Worm (Caenorhabditis elegans) whole organism, midembryonic: ENCODE data around the gene F18E3.13.

Experiments
- T22C8.4 ChIP-seq: fragments of 200-800 bp; sonication (Bioruptor generic); IDR thresholded peaks from 2 replicates; pipeline ENCODE4 v1.3.6; 2022; ENCODE audit warnings: missing genetic modification characterization, missing compliant biosample characterization
- cog-1 ChIP-seq: sonication (generic microtip); optimal IDR thresholded peaks from 2 replicates; lab custom pipeline; 2016; ENCODE audit warnings: missing genetic modification characterization, missing compliant biosample characterization
- flt-1 ChIP-seq: fragments of 200-800 bp; sonication (Bioruptor generic); IDR thresholded peaks from 2 replicates; pipeline ENCODE4 v1.3.6; 2022; ENCODE audit warnings: missing genetic modification characterization, missing compliant biosample characterization
- klf-2 ChIP-seq: fragments of 200-800 bp; sonication (Bioruptor generic); conservative IDR thresholded peaks from 2 replicates; pipeline ENCODE4 v1.3.6; 2022; ENCODE audit warnings: missing genetic modification reagents, missing genetic modification characterization, missing compliant biosample characterization
- med-1 ChIP-seq: sonication (generic microtip); optimal IDR thresholded peaks from 2 replicates; lab custom pipeline; 2017; ENCODE audit warnings: missing genetic modification characterization, mild to moderate bottlenecking, missing compliant biosample characterization, antibody characterized with exemption, missing genetic modification reagents; ENCODE audit not compliant: insufficient read depth
- ref-1 ChIP-seq: fragments of 200-800 bp; sonication (Bioruptor generic); conservative IDR thresholded peaks from 2 replicates; pipeline ENCODE4 v1.3.6; 2022; ENCODE audit warnings: missing genetic modification reagents, missing genetic modification characterization, missing compliant biosample characterization
- tab-1 ChIP-seq: fragments of 200-800 bp; sonication (Bioruptor generic); IDR thresholded peaks from 2 replicates; pipeline ENCODE4 v1.3.6; 2022; ENCODE audit warnings: missing genetic modification characterization, missing compliant biosample characterization
- ztf-23 ChIP-seq: fragments of 200-800 bp; sonication (Bioruptor generic); IDR thresholded peaks from 2 replicates; pipeline ENCODE4 v1.3.6; 2022; ENCODE audit warnings: missing genetic modification reagents, missing genetic modification characterization, missing compliant biosample characterization
- ztf-29 ChIP-seq: fragments of 200-800 bp; sonication (Bioruptor generic); IDR thresholded peaks from 2 replicates; pipeline ENCODE4 v1.3.6; 2022; ENCODE audit warnings: missing genetic modification reagents, missing genetic modification characterization, missing compliant biosample characterization

Gene F18E3.13

ce11 chrV:7415780-7416428, at the start of gene F18E3.13:
F18E3.13 (plus strand) TSS chrV:7416164.
- TF ChIP-seq cog-1 (tag; lab: Kevin White, UChicago) (no peak), klf-2 (GFP tag; lab: Robert Waterston, UW) (no peak), ztf-29 (GFP tag; lab: Robert Waterston, UW) (no peak), med-1 (GFP tag; lab: Kevin White, UChicago) (no peak), ztf-23 (GFP tag; lab: Robert Waterston, UW) (no peak), ref-1 (no peak), flt-1 (GFP tag; lab: Robert Waterston, UW) (no peak), T22C8.4 (no peak), tab-1 (GFP tag; lab: Robert Waterston, UW) (no peak)

ce11 chrV:7369578-7369977, 46.4 kb upstream of the F18E3.13 start, which contains the start of gene srj-14:
srj-14 (plus strand) TSS chrV:7369708.
- no peak for TF ChIP-seq ztf-29 (GFP tag; lab: Robert Waterston, UW)
- TF ChIP-seq klf-2 (GFP tag; lab: Robert Waterston, UW): no peak
- TF ChIP-seq med-1 (GFP tag; lab: Kevin White, UChicago): no peak
- TF ChIP-seq T22C8.4: no peak
- no peak for TF ChIP-seq tab-1 (GFP tag; lab: Robert Waterston, UW)
- no peak for TF ChIP-seq ztf-23 (GFP tag; lab: Robert Waterston, UW)
- no peak for TF ChIP-seq cog-1 (tag; lab: Kevin White, UChicago)
- TF ChIP-seq ref-1: no peak
- TF ChIP-seq flt-1 (GFP tag; lab: Robert Waterston, UW): no peak

- no peak for TF ChIP-seq T22C8.4
- TF ChIP-seq tab-1 (GFP tag; lab: Robert Waterston, UW): no peak
- no peak for TF ChIP-seq ref-1
- no peak for TF ChIP-seq ztf-29 (GFP tag; lab: Robert Waterston, UW)
- TF ChIP-seq ztf-23 (GFP tag; lab: Robert Waterston, UW): no peak
- TF ChIP-seq med-1 (GFP tag; lab: Kevin White, UChicago): no peak
- TF ChIP-seq klf-2 (GFP tag; lab: Robert Waterston, UW): no peak
- TF ChIP-seq flt-1 (GFP tag; lab: Robert Waterston, UW): no peak
- TF ChIP-seq cog-1 (tag; lab: Kevin White, UChicago): no peak
Measured at ce11 chrV:7374090-7374489, 41.9 kb upstream of the F18E3.13 start, which contains the start of gene srx-56. srx-56 (plus strand) TSS chrV:7374390.

ce11 chrV:7379384-7379783, 36.6 kb upstream of the F18E3.13 start, which contains the start of gene srsx-24:
srsx-24 (minus strand) TSS chrV:7379484.
- no peak for TF ChIP-seq ztf-23 (GFP tag; lab: Robert Waterston, UW)
- TF ChIP-seq flt-1 (GFP tag; lab: Robert Waterston, UW): no peak
- no peak for TF ChIP-seq T22C8.4
- no peak for TF ChIP-seq ztf-29 (GFP tag; lab: Robert Waterston, UW)
- no peak for TF ChIP-seq ref-1
- TF ChIP-seq klf-2 (GFP tag; lab: Robert Waterston, UW): no peak
- no peak for TF ChIP-seq cog-1 (tag; lab: Kevin White, UChicago)
- TF ChIP-seq tab-1 (GFP tag; lab: Robert Waterston, UW): no peak
- TF ChIP-seq med-1 (GFP tag; lab: Kevin White, UChicago): no peak

- no peak for TF ChIP-seq ztf-23 (GFP tag; lab: Robert Waterston, UW)
- TF ChIP-seq flt-1 (GFP tag; lab: Robert Waterston, UW): no peak
- TF ChIP-seq ref-1: no peak
Measured at ce11 chrV:7381008-7381407, 35.0 kb upstream of the F18E3.13 start, which contains the start of gene C03G6.17. C03G6.17 (minus strand) TSS chrV:7381108.

- TF ChIP-seq ztf-29 (GFP tag; lab: Robert Waterston, UW) (no peak), tab-1 (GFP tag; lab: Robert Waterston, UW) (no peak), ztf-23 (GFP tag; lab: Robert Waterston, UW) (no peak), ref-1 (no peak)
Measured at ce11 chrV:7386052-7386573, 29.9 kb upstream of the F18E3.13 start, which contains the start of gene srp-6. srp-6 (minus strand) TSS chrV:7386102.

- TF ChIP-seq cog-1 (tag; lab: Kevin White, UChicago) (no peak), flt-1 (GFP tag; lab: Robert Waterston, UW) (no peak), ztf-29 (GFP tag; lab: Robert Waterston, UW) (no peak), T22C8.4 (no peak), klf-2 (GFP tag; lab: Robert Waterston, UW) (no peak), ref-1 (no peak), ztf-23 (GFP tag; lab: Robert Waterston, UW) (no peak), med-1 (GFP tag; lab: Kevin White, UChicago) (no peak), tab-1 (GFP tag; lab: Robert Waterston, UW) (no peak)
Measured at ce11 chrV:7387755-7388154, 28.2 kb upstream of the F18E3.13 start, which contains the start of gene C02H6.3. C02H6.3 (minus strand) TSS chrV:7387855.

- TF ChIP-seq cog-1 (tag; lab: Kevin White, UChicago) (no peak), T22C8.4 (no peak), ztf-29 (GFP tag; lab: Robert Waterston, UW) (no peak), flt-1 (GFP tag; lab: Robert Waterston, UW) (no peak), klf-2 (GFP tag; lab: Robert Waterston, UW) (no peak), ztf-23 (GFP tag; lab: Robert Waterston, UW) (no peak), med-1 (GFP tag; lab: Kevin White, UChicago) (no peak), tab-1 (GFP tag; lab: Robert Waterston, UW) (no peak), ref-1 (no peak)
Measured at ce11 chrV:7389771-7390170, 26.2 kb upstream of the F18E3.13 start, which contains the start of gene C02H6.1. C02H6.1 (minus strand) TSS chrV:7389871.

ce11 chrV:7391933-7392332, 24.0 kb upstream of the F18E3.13 start, which contains the start of gene fbxa-105:
fbxa-105 (minus strand) TSS chrV:7392029.
- TF ChIP-seq ref-1 (no peak), T22C8.4 (no peak), ztf-29 (GFP tag; lab: Robert Waterston, UW) (no peak), tab-1 (GFP tag; lab: Robert Waterston, UW) (no peak), klf-2 (GFP tag; lab: Robert Waterston, UW) (no peak)
